Worm (Caenorhabditis elegans) whole organism, L4/young adult: Measurements from ENCODE around the gene tbc-18.

Experiments used
- W03F9.2 ChIP-seq: fragments of 150-350 bp; optimal IDR thresholded peaks from 2 replicates; lab custom pipeline; 2014; ENCODE audit warnings: missing biosample characterization, missing genetic modification characterization
- dao-5 ChIP-seq: sonication (generic microtip); optimal IDR thresholded peaks from 2 replicates; lab custom pipeline; 2016; ENCODE audit warnings: missing genotype, missing genetic modification characterization, moderate library complexity, missing compliant biosample characterization
- him-1 ChIP-seq: sonication (generic microtip); optimal IDR thresholded peaks from 2 replicates; lab custom pipeline; 2016; ENCODE audit warnings: missing genotype, missing genetic modification reagents, missing genetic modification characterization, missing compliant biosample characterization

DNA sequence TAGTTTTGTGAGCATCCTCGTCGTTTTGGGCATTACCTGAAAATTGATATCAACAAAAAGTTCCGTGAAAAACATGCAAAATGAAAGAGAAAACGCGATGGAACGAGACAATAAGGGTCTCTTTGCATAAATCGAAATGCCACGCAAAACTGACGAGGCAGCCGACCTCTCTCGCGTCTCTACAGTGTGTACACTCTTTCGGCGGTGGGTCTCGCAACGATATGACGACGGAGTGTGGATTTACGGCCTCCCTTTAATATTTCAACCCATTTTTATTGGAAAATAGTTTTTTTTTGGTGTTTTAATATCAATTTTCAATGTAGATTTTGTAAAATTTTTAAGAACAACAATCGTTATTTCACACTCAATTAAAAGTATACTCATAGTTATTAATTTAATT, 43.7 kb downstream of the tbc-18 start, which contains the start of gene tag-123:
- TF ChIP-seq him-1 (tag; lab: Kevin White, UChicago) = no peak
- TF ChIP-seq W03F9.2 (tag; lab: Kevin White, UChicago) = no peak
- TF ChIP-seq dao-5 (tag; lab: Kevin White, UChicago) = no peak
